Fruit fly (Drosophila melanogaster) whole organism, embryonic: ENCODE data around the gene UQCR-Q.

Source experiments
- CG10209 ChIP-seq: fragments of 200-800 bp; sonication (Bioruptor generic); optimal IDR thresholded peaks from 3 replicates; lab custom pipeline; 2017; ENCODE audit warnings: missing biosample characterization, mild to moderate bottlenecking, missing genetic modification characterization, missing genetic modification reagents
- CG10267 ChIP-seq: fragments of 200-800 bp; sonication (Bioruptor generic); optimal IDR thresholded peaks from 2 replicates; lab custom pipeline; 2018; ENCODE audit warnings: missing biosample characterization, mild to moderate bottlenecking, missing genetic modification characterization, moderate library complexity
- CG11696 ChIP-seq: fragments of 200-800 bp; sonication (Bioruptor generic); IDR thresholded peaks from 2 replicates; pipeline ENCODE4 v1.3.6; 2022; ENCODE audit warnings: missing biosample characterization, missing genetic modification characterization
- CG12104 ChIP-seq: fragments of 200-800 bp; sonication (Bioruptor generic); optimal IDR thresholded peaks from 3 replicates; lab custom pipeline; 2016; ENCODE audit warnings: missing biosample characterization, missing genetic modification characterization
- CG12155 ChIP-seq: fragments of 200-800 bp; sonication (Bioruptor generic); optimal IDR thresholded peaks from 3 replicates; lab custom pipeline; 2016; ENCODE audit warnings: missing biosample characterization, missing genetic modification characterization
- CG12299 ChIP-seq: fragments of 200-800 bp; sonication (Bioruptor generic); optimal IDR thresholded peaks from 2 replicates; lab custom pipeline; 2018; ENCODE audit warnings: missing biosample characterization, mild to moderate bottlenecking, missing genetic modification characterization
- CG13775 ChIP-seq: fragments of 200-800 bp; sonication (Bioruptor generic); optimal IDR thresholded peaks from 3 replicates; lab custom pipeline; 2017; ENCODE audit warnings: missing biosample characterization, mild to moderate bottlenecking, missing genetic modification characterization
- CG14965 ChIP-seq: fragments of 200-800 bp; sonication (Bioruptor generic); optimal IDR thresholded peaks from 2 replicates; lab custom pipeline; 2016; ENCODE audit warnings: missing biosample characterization, missing genetic modification characterization, borderline replicate concordance
- CG15269 ChIP-seq: fragments of 200-800 bp; sonication (Bioruptor generic); optimal IDR thresholded peaks from 2 replicates; lab custom pipeline; 2018; ENCODE audit warnings: missing biosample characterization, mild to moderate bottlenecking, missing genetic modification characterization, moderate library complexity
- CG1832 ChIP-seq: fragments of 200-800 bp; sonication (Bioruptor generic); optimal IDR thresholded peaks from 2 replicates; lab custom pipeline; 2017; ENCODE audit warnings: missing biosample characterization, mild to moderate bottlenecking, missing genetic modification characterization, inconsistent platforms
- CG2129 ChIP-seq: fragments of 200-800 bp; sonication (Bioruptor generic); IDR thresholded peaks from 2 replicates; pipeline ENCODE4 v1.3.6; 2022; ENCODE audit warnings: missing biosample characterization, missing genetic modification characterization; ENCODE audit not compliant: partially characterized antibody
- CG34376 ChIP-seq: fragments of 200-800 bp; sonication (Bioruptor generic); optimal IDR thresholded peaks from 2 replicates; lab custom pipeline; 2018; ENCODE audit warnings: missing biosample characterization, mild to moderate bottlenecking, missing genetic modification characterization
- CG3995 ChIP-seq: fragments of 200-800 bp; sonication (Bioruptor generic); optimal IDR thresholded peaks from 3 replicates; lab custom pipeline; 2016; ENCODE audit warnings: missing biosample characterization, missing genetic modification characterization
- CG4328 ChIP-seq: fragments of 200-800 bp; sonication (Bioruptor generic); optimal IDR thresholded peaks from 3 replicates; lab custom pipeline; 2017; ENCODE audit warnings: missing biosample characterization, missing genetic modification reagents, missing genetic modification characterization
- CG4360 ChIP-seq: fragments of 200-800 bp; sonication (Bioruptor generic); IDR thresholded peaks from 2 replicates; pipeline ENCODE4 v1.3.6; 2022; ENCODE audit warnings: missing biosample characterization, missing genetic modification characterization
- CG5953 ChIP-seq: fragments of 200-800 bp; sonication (Bioruptor generic); IDR thresholded peaks from 2 replicates; pipeline ENCODE4 v1.3.6; 2022; ENCODE audit warnings: missing biosample characterization, missing genetic modification characterization
- CG7271 ChIP-seq: fragments of 200-800 bp; sonication (Bioruptor generic); optimal IDR thresholded peaks from 2 replicates; lab custom pipeline; 2018; ENCODE audit warnings: missing biosample characterization, mild to moderate bottlenecking, missing genetic modification characterization, moderate library complexity
- E2f2 ChIP-seq: fragments of 200-800 bp; sonication (Bioruptor generic); IDR thresholded peaks from 2 replicates; pipeline ENCODE4 v1.3.6; 2022; ENCODE audit warnings: missing biosample characterization, missing genetic modification characterization
- ERR ChIP-seq: fragments of 200-800 bp; sonication (Bioruptor generic); optimal IDR thresholded peaks from 2 replicates; lab custom pipeline; 2016; ENCODE audit warnings: missing biosample characterization, missing genetic modification characterization
- GATAe ChIP-seq: fragments of 200-800 bp; sonication (Bioruptor generic); conservative IDR thresholded peaks from 2 replicates; pipeline ENCODE4 v1.3.6; 2022; ENCODE audit warnings: missing biosample characterization, missing genetic modification characterization
- HLHmδ ChIP-seq: fragments of 200-800 bp; sonication (Bioruptor generic); optimal IDR thresholded peaks from 2 replicates; lab custom pipeline; 2018; ENCODE audit warnings: missing biosample characterization, mild to moderate bottlenecking, missing genetic modification characterization, moderate library complexity
- Hmr ChIP-seq: fragments of 200-800 bp; sonication (Bioruptor generic); optimal IDR thresholded peaks from 3 replicates; lab custom pipeline; 2017; ENCODE audit warnings: mild to moderate bottlenecking, missing biosample characterization, missing genetic modification reagents, missing genetic modification characterization
- Lhr ChIP-seq: fragments of 200-800 bp; sonication (Bioruptor generic); optimal IDR thresholded peaks from 3 replicates; lab custom pipeline; 2017; ENCODE audit warnings: mild to moderate bottlenecking, missing biosample characterization, missing genetic modification reagents, missing genetic modification characterization
- Opbp ChIP-seq: fragments of 200-800 bp; sonication (Bioruptor generic); IDR thresholded peaks from 3 replicates; pipeline ENCODE4 v1.3.6; 2022; ENCODE audit warnings: missing biosample characterization, missing genetic modification characterization; ENCODE audit not compliant: partially characterized antibody
- Rfx ChIP-seq: fragments of 200-800 bp; sonication (Bioruptor generic); IDR thresholded peaks from 2 replicates; pipeline ENCODE4 v1.3.6; 2022; ENCODE audit warnings: missing biosample characterization, missing genetic modification characterization
- Trl ChIP-seq, 3 experiments: fragments of >200 bp in 2 of 3; fragments of 200-800 bp in 1 of 3; sonication (Bioruptor generic) in 1 of 3; optimal IDR thresholded peaks; 2 replicates in 1 of 3; 3 replicates in 2 of 3; lab custom pipeline; 2016 to 2017; ENCODE audit warnings: missing biosample characterization in 1 of 3, missing genetic modification characterization in 1 of 3
- abd-A ChIP-seq: fragments of 200-800 bp; sonication (Bioruptor generic); optimal IDR thresholded peaks from 3 replicates; lab custom pipeline; 2019; ENCODE audit warnings: missing biosample characterization, mild to moderate bottlenecking, missing genetic modification characterization, moderate library complexity
- ap ChIP-seq: fragments of 200-800 bp; sonication (Bioruptor generic); IDR thresholded peaks from 2 replicates; pipeline ENCODE4 v1.3.6; 2022; ENCODE audit warnings: missing biosample characterization, missing genetic modification characterization
- ase ChIP-seq: fragments of 200-800 bp; sonication (Bioruptor generic); IDR thresholded peaks from 3 replicates; pipeline ENCODE4 v1.3.6; 2022; ENCODE audit warnings: missing biosample characterization, missing genetic modification characterization
- chif ChIP-seq, 2 experiments: fragments of 200-800 bp; sonication (Bioruptor generic); optimal IDR thresholded peaks; 3 replicates each; lab custom pipeline; 2016; ENCODE audit warnings: missing biosample characterization in 2 of 2, missing genetic modification characterization in 2 of 2
- ci ChIP-seq: fragments of 200-800 bp; sonication (Bioruptor generic); IDR thresholded peaks from 3 replicates; pipeline ENCODE4 v1.3.6; 2022; ENCODE audit warnings: missing biosample characterization, missing genetic modification characterization
- crol ChIP-seq: fragments of 200-800 bp; sonication (Bioruptor generic); IDR thresholded peaks from 2 replicates; pipeline ENCODE4 v1.3.6; 2022; ENCODE audit warnings: missing biosample characterization, missing genetic modification characterization
- dimm ChIP-seq: fragments of 200-800 bp; sonication (Bioruptor generic); IDR thresholded peaks from 2 replicates; pipeline ENCODE4 v1.3.6; 2022; ENCODE audit warnings: missing biosample characterization, missing genetic modification characterization
- ftz-f1 ChIP-seq: fragments of 200-800 bp; sonication (Bioruptor generic); optimal IDR thresholded peaks from 2 replicates; lab custom pipeline; 2016; ENCODE audit warnings: missing biosample characterization, missing genetic modification characterization
- insv ChIP-seq, 2 experiments: fragments of 200-800 bp; sonication (Bioruptor generic); optimal IDR thresholded peaks; 3 replicates each; lab custom pipeline; 2016 to 2018; ENCODE audit warnings: missing biosample characterization in 2 of 2, missing genetic modification characterization in 2 of 2
- ken ChIP-seq: fragments of 200-800 bp; sonication (Bioruptor generic); IDR thresholded peaks from 3 replicates; pipeline ENCODE4 v1.3.6; 2022; ENCODE audit warnings: missing biosample characterization, missing genetic modification characterization
- lov ChIP-seq, 2 experiments: fragments of 200-800 bp in 1 of 2; fragments of >200 bp in 1 of 2; sonication (Bioruptor generic) in 1 of 2; IDR thresholded peaks in 1 of 2; optimal IDR thresholded peaks in 1 of 2; 2 replicates in 1 of 2; 3 replicates in 1 of 2; pipeline versions ENCODE4 v1.3.6 to Lab custom; 2017 to 2022; ENCODE audit warnings: missing biosample characterization in 1 of 2, missing genetic modification characterization in 1 of 2
- luna ChIP-seq: fragments of 200-800 bp; sonication (Bioruptor generic); optimal IDR thresholded peaks from 2 replicates; lab custom pipeline; 2016; ENCODE audit warnings: missing biosample characterization, missing genetic modification characterization
- pho ChIP-seq: fragments of 200-800 bp; sonication (Bioruptor generic); optimal IDR thresholded peaks from 2 replicates; lab custom pipeline; 2016; ENCODE audit warnings: missing biosample characterization, missing genetic modification characterization
- rib ChIP-seq: fragments of 200-800 bp; sonication (Bioruptor generic); IDR thresholded peaks from 2 replicates; pipeline ENCODE4 v1.3.6; 2022; ENCODE audit warnings: missing biosample characterization, missing genetic modification characterization
- run ChIP-seq: fragments of 200-800 bp; sonication (Bioruptor generic); optimal IDR thresholded peaks from 3 replicates; lab custom pipeline; 2018; ENCODE audit warnings: missing biosample characterization, mild to moderate bottlenecking, missing genetic modification characterization
- sens ChIP-seq: fragments of 200-800 bp; sonication (Bioruptor generic); peaks from one replicate; lab custom pipeline; 2016; ENCODE audit warnings: missing biosample characterization, missing genetic modification characterization
- sens-2 ChIP-seq: fragments of 200-800 bp; sonication (Bioruptor generic); IDR thresholded peaks from 2 replicates; pipeline ENCODE4 v1.3.6; 2022; ENCODE audit warnings: missing biosample characterization, missing genetic modification characterization
- ssp ChIP-seq: fragments of 200-800 bp; sonication (Bioruptor generic); IDR thresholded peaks from 2 replicates; pipeline ENCODE4 v1.3.6; 2022; ENCODE audit warnings: missing biosample characterization, missing genetic modification characterization
- tgo ChIP-seq: fragments of 200-800 bp; sonication (Bioruptor generic); IDR thresholded peaks from 3 replicates; pipeline ENCODE4 v1.3.6; 2022; ENCODE audit warnings: missing biosample characterization, missing genetic modification characterization
- tll ChIP-seq, 2 experiments: fragments of 200-800 bp in 1 of 2; fragments of >200 bp in 1 of 2; sonication (Bioruptor generic) in 1 of 2; optimal IDR thresholded peaks; 2 replicates each; lab custom pipeline; 2017 to 2019; ENCODE audit warnings: missing biosample characterization in 2 of 2, missing genetic modification characterization in 2 of 2, mild to moderate bottlenecking in 1 of 2, moderate library complexity in 1 of 2
- zfh2 ChIP-seq: fragments of 200-800 bp; sonication (Bioruptor generic); optimal IDR thresholded peaks from 2 replicates; lab custom pipeline; 2016; ENCODE audit warnings: missing biosample characterization, missing genetic modification characterization

The UQCR-Q gene

DNA sequence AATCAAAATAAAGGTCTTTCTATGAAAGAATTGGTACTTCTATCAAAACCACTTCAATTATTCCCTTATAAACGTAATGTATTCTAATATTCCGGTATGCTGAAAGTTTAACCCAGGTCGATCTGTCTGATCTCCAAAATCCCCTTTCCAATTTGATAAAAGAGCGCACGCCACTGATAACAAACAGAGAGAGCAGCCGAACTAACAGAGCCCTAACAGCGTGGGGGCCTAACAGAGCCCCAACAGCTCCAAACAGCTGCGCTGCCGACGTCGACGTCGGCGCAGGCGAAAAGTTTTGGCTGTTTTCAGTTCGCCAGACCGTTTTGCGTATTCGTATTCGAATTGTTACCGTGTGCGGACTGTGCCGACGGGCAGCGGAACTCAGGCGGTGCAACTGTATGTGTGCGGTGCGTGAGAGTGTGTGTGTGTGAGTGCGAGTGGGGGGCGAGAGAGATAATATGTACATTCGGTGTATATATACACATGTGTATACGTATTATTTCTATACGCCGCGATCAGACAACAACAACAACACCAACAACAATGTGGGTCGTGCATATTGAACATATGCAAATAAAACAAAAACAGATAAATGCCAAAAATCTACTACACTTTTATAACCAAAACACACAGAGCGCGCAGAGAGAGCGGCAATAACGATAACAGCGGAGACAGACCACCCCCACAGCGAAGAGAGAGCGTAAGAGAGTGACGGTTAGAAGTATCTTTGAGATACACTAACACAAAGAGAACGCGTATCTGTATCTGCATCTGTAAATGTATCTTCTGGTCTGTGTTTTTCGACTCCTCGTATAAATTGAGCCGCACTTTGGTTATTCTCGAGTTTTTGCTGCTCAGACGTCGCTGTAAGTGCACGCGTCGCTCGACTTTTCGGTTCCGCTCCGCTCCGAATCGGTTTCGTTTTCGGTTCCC lies 12.5 kb downstream of the UQCR-Q start, which contains the start of gene Oatp74D:
Oatp74D (plus strand) TSS at position 325 of the 933 bp plus-strand sequence.
- TF ChIP-seq Opbp (GFP tag; lab: Robert Waterston, UW) (0 out of 3 replicates have a peak, but pooled peaks have one; percentile 5), crol (GFP tag; lab: Robert Waterston, UW) (peak; percentile 47; the same call in 1 of the 2 replicates), GATAe (GFP tag; lab: Robert Waterston, UW) (peak; percentile 48), dimm (GFP tag; lab: Robert Waterston, UW) (no peak), insv (GFP tag; optimal IDR thresholded peaks at IDR 0.05; lab: Kevin White, UChicago) (peak in 1 of 2 experiments; percentile 61), CG12155 (GFP tag; lab: Kevin White, UChicago) (peak; percentile 11), tgo (GFP tag; lab: Robert Waterston, UW) (0 out of 3 replicates have a peak, but pooled peaks have one; percentile 16), CG2129 (GFP tag; lab: Robert Waterston, UW) (no peak), sens-2 (GFP tag; lab: Robert Waterston, UW) (no peak), CG4360 (GFP tag; lab: Robert Waterston, UW) (peak; percentile 88), zfh2 (peak; percentile 25), E2f2 (GFP tag; lab: Robert Waterston, UW) (peak; percentile 37; the same call in 1 of the 2 replicates), luna (no peak), Trl (optimal IDR thresholded peaks at IDR 0.05; lab: Kevin White, UChicago) (peak; percentile 98 to 99), Trl (GFP tag; optimal IDR thresholded peaks at IDR 0.05; lab: Kevin White, UChicago) (peak; percentile 48), ssp (GFP tag; lab: Robert Waterston, UW) (no peak), ERR (GFP tag; lab: Kevin White, UChicago) (peak; percentile 8), Lhr (peak; percentile 50), sens (GFP tag; lab: Kevin White, UChicago) (peak; percentile 88), rib (GFP tag; lab: Robert Waterston, UW) (peak; percentile 95), HLHmδ (GFP tag; lab: Kevin White, UChicago) (peak; percentile 66), CG12299 (tag; lab: Kevin White, UChicago) (peak; percentile 72), CG10267 (no peak), abd-A (peak; percentile 94), CG13775 (GFP tag; lab: Kevin White, UChicago) (no peak), CG5953 (GFP tag; lab: Robert Waterston, UW) (peak; percentile 43; the same call in 1 of the 2 replicates), ap (GFP tag; lab: Robert Waterston, UW) (no peak), run (no peak), ftz-f1 (GFP tag; lab: Kevin White, UChicago) (peak; percentile 74), ci (peak; percentile 59; the same call in 2 of the 3 replicates), CG14965 (no peak), ken (GFP tag; lab: Robert Waterston, UW) (no peak), CG10209 (GFP tag; lab: Kevin White, UChicago) (peak; percentile 51), CG15269 (tag; lab: Kevin White, UChicago) (peak; percentile 5), CG1832 (GFP tag; lab: Kevin White, UChicago) (no peak), CG11696 (GFP tag; lab: Robert Waterston, UW) (peak; percentile 39; the same call in 1 of the 2 replicates), pho (GFP tag; lab: Kevin White, UChicago) (peak; percentile 5), lov (optimal IDR thresholded peaks at IDR 0.05; lab: Kevin White, UChicago) (no peak), lov (GFP tag; IDR thresholded peaks at IDR 0.05; lab: Robert Waterston, UW) (0 out of 3 replicates have a peak, but pooled peaks have one; percentile 30), CG3995 (GFP tag; lab: Kevin White, UChicago) (no peak), chif (GFP tag; optimal IDR thresholded peaks at IDR 0.05; lab: Kevin White, UChicago) (peak in 1 of 2 experiments; percentile 25), CG34376 (GFP tag; lab: Kevin White, UChicago) (peak; percentile 83), CG12104 (GFP tag; lab: Kevin White, UChicago) (peak; percentile 56), CG4328 (GFP tag; lab: Kevin White, UChicago) (peak; percentile 74), tll (GFP tag; optimal IDR thresholded peaks at IDR 0.05; lab: Kevin White, UChicago) (no peak), Hmr (GFP tag; lab: Kevin White, UChicago) (peak; percentile 66), Rfx (GFP tag; lab: Robert Waterston, UW) (peak; percentile 64; the same call in 1 of the 2 replicates), CG7271 (tag; lab: Kevin White, UChicago) (no peak), ase (GFP tag; lab: Robert Waterston, UW) (no peak; the same call in 2 of the 3 replicates)
